Fruit fly (Drosophila melanogaster): Measurements from ENCODE around the gene Prx6a.

Prx6a gene

dm6 chr2L:2857862-2858734 lies 19.9 kb downstream of the Prx6a start (continued):
- TF ChIP-seq ci (GFP tag; IDR thresholded peaks at IDR 0.05) (peak; percentile 20; the same call in 1 of the 3 replicates), Nf-YC (tag; optimal IDR thresholded peaks at IDR 0.05) (peak; percentile 34), CG2712 (tag; optimal IDR thresholded peaks at IDR 0.05) (peak; percentile 16), nerfin-2 (GFP tag; IDR thresholded peaks at IDR 0.05; ENCODE audit: partially characterized antibody) (no peak), tin (GFP tag; optimal IDR thresholded peaks at IDR 0.05) (peak; percentile 7), CG8281 (tag; optimal IDR thresholded peaks at IDR 0.05) (no peak), sug (tag; optimal IDR thresholded peaks at IDR 0.05) (peak; percentile 44), Nf-YA (GFP tag; IDR thresholded peaks at IDR 0.05) (no peak), crol (GFP tag; IDR thresholded peaks at IDR 0.05) (peak; percentile 75), CG6254 (GFP tag; optimal IDR thresholded peaks at IDR 0.05) (peak; percentile 11), hth (optimal IDR thresholded peaks at IDR 0.05) (no peak), CG6654 (GFP tag; optimal IDR thresholded peaks at IDR 0.05) (no peak), chinmo (GFP tag; IDR thresholded peaks at IDR 0.05; ENCODE audit: partially characterized antibody) (peak; percentile 88; the same call in 3 of the 4 replicates), tap (tag; optimal IDR thresholded peaks at IDR 0.05) (peak; percentile 30), CG13894 (tag; optimal IDR thresholded peaks at IDR 0.05) (peak; percentile 43), CG17912 (GFP tag; optimal IDR thresholded peaks at IDR 0.05) (peak; percentile 0), disco-r (GFP tag; optimal IDR thresholded peaks at IDR 0.05) (no peak), CG9727 (GFP tag; optimal IDR thresholded peaks at IDR 0.05) (peak; percentile 2), ken (GFP tag; IDR thresholded peaks at IDR 0.05) (peak; percentile 58; the same call in 1 of the 3 replicates), Hr78 (GFP tag; optimal IDR thresholded peaks at IDR 0.05) (peak in 1 of 2 experiments; percentile 28), Xrp1 (GFP tag; IDR thresholded peaks at IDR 0.05) (peak; percentile 29; the same call in 1 of the 2 replicates), pho (GFP tag; optimal IDR thresholded peaks at IDR 0.05) (peak; percentile 33), CG4424 (GFP tag; optimal IDR thresholded peaks at IDR 0.05) (peak; percentile 17), CG7556 (GFP tag; optimal IDR thresholded peaks at IDR 0.05) (peak; percentile 14), CG12071 (GFP tag; optimal IDR thresholded peaks at IDR 0.05) (peak; percentile 42), dmrt99B (tag; optimal IDR thresholded peaks at IDR 0.05) (peak; percentile 45), CG1529 (GFP tag; optimal IDR thresholded peaks at IDR 0.05) (no peak), Spps (tag; optimal IDR thresholded peaks at IDR 0.05) (no peak), twi (tag; optimal IDR thresholded peaks at IDR 0.05) (no peak), Rfx (GFP tag; IDR thresholded peaks at IDR 0.05) (0 out of 2 replicates have a peak, but pooled peaks have one; percentile 31), dysf (GFP tag; IDR thresholded peaks at IDR 0.05) (0 out of 3 replicates have a peak, but pooled peaks have one; percentile 40), gcm (GFP tag; optimal IDR thresholded peaks at IDR 0.05) (no peak), gem (tag; optimal IDR thresholded peaks at IDR 0.05) (peak; percentile 42), ERR (GFP tag; optimal IDR thresholded peaks at IDR 0.05) (peak; percentile 19), CG5245 (GFP tag; optimal IDR thresholded peaks at IDR 0.05) (peak; percentile 1), CG2199 (GFP tag; IDR thresholded peaks at IDR 0.05) (0 out of 3 replicates have a peak, but pooled peaks have one; percentile 20), CG3281 (GFP tag; optimal IDR thresholded peaks at IDR 0.05) (peak; percentile 23), sens (GFP tag) (peak; percentile 70), CG16863 (GFP tag; optimal IDR thresholded peaks at IDR 0.05) (no peak), scrt (GFP tag; optimal IDR thresholded peaks at IDR 0.05) (peak; percentile 43), zfh2 (GFP tag; optimal IDR thresholded peaks at IDR 0.05) (no peak), CG8924 (tag; optimal IDR thresholded peaks at IDR 0.05) (peak; percentile 24), CG10543 (GFP tag; optimal IDR thresholded peaks at IDR 0.05) (peak; percentile 53), bsh (GFP tag; optimal IDR thresholded peaks at IDR 0.05) (peak; percentile 5 to 57), Stat92E (GFP tag; optimal IDR thresholded peaks at IDR 0.05) (no peak), CG7987 (GFP tag; optimal IDR thresholded peaks at IDR 0.05) (peak; percentile 44), exex (tag; optimal IDR thresholded peaks at IDR 0.05) (peak; percentile 70), CG9817 (tag; optimal IDR thresholded peaks at IDR 0.05) (no peak)
